Fruit fly (Drosophila melanogaster): ENCODE data around the gene Syx4.

DNA sequence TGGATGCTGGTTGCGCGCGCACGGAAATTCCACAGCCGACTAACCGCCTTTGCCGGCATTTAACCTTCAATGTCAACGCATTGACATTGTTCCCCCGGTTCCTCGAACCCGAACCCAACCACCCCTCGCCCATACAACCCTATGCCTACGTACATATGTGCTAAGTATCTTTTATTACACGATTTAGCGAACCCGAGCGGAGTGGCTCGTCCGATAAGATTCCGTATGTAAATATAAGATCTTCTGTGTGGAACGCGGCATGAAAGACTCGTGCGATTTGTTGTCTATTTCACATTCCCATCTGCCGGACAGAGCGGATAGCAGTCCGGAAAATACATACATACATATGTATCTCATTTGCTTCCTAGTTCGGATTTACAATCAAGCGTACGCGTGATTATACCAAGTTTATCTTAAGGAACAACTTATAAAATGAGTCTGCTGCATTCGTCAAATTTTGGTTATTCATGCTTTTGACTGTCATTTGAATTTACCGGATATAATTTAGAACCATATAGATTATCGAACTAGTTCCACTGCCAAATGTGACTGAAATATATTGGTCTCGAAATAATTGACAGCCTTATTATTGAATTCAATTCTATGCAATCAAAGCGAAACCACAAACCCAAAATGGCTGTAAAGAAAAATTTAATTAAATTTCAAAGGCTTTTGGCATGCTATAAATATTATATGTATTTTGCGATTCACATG lies 36.3 kb downstream of the Syx4 start, which contains the start of gene CG2680:
- TF ChIP-seq CG8159 (tag; optimal IDR thresholded peaks at IDR 0.05) (no peak), gl (tag; optimal IDR thresholded peaks at IDR 0.05) (no peak), EcR (GFP tag; optimal IDR thresholded peaks at IDR 0.05) (peak; percentile 24), Snoo (tag; optimal IDR thresholded peaks at IDR 0.05) (no peak), CG15710 (tag; optimal IDR thresholded peaks at IDR 0.05) (no peak), Ets98B (GFP tag; IDR thresholded peaks at IDR 0.05) (no peak), Pif1B (GFP tag; optimal IDR thresholded peaks at IDR 0.05) (no peak), CG10348 (GFP tag; IDR thresholded peaks at IDR 0.05) (no peak), fd96Ca (GFP tag; IDR thresholded peaks at IDR 0.05) (no peak), CG13204 (GFP tag; optimal IDR thresholded peaks at IDR 0.05) (no peak), CG4496 (GFP tag; IDR thresholded peaks at IDR 0.05) (no peak)

All from whole organism, pupa.